Fruit fly (Drosophila melanogaster) whole organism, embryonic: ENCODE results near the gene CG32820.

Experiments
- Atf-2 ChIP-seq: fragments of 200-800 bp; sonication (Bioruptor generic); optimal IDR thresholded peaks from 2 replicates; lab custom pipeline; 2016; ENCODE audit warnings: missing biosample characterization, missing genetic modification characterization
- CG11247 ChIP-seq: fragments of 200-800 bp; sonication (Bioruptor generic); IDR thresholded peaks from 2 replicates; pipeline ENCODE4 v1.3.6; 2022; ENCODE audit warnings: missing biosample characterization, missing genetic modification characterization
- CG12236 ChIP-seq: fragments of 200-800 bp; sonication (Bioruptor generic); optimal IDR thresholded peaks from 2 replicates; lab custom pipeline; 2016; ENCODE audit warnings: missing biosample characterization, missing genetic modification characterization
- CG1233 ChIP-seq: fragments of 200-800 bp; sonication (Bioruptor generic); optimal IDR thresholded peaks from 4 replicates; lab custom pipeline; 2018; ENCODE audit warnings: missing biosample characterization, mild to moderate bottlenecking, missing genetic modification characterization
- CG15073 ChIP-seq: fragments of 200-800 bp; sonication (Bioruptor generic); optimal IDR thresholded peaks from 2 replicates; lab custom pipeline; 2016; ENCODE audit warnings: missing biosample characterization, missing genetic modification characterization
- CG1529 ChIP-seq: fragments of 200-800 bp; sonication (Bioruptor generic); optimal IDR thresholded peaks from 3 replicates; lab custom pipeline; 2018; ENCODE audit warnings: missing biosample characterization, missing genetic modification characterization
- CG1602 ChIP-seq: fragments of 200-800 bp; sonication (Bioruptor generic); optimal IDR thresholded peaks from 3 replicates; lab custom pipeline; 2016; ENCODE audit warnings: missing biosample characterization, missing genetic modification characterization
- CG16815 ChIP-seq: fragments of 200-800 bp; sonication (Bioruptor generic); optimal IDR thresholded peaks from 3 replicates; lab custom pipeline; 2017; ENCODE audit warnings: missing biosample characterization, mild to moderate bottlenecking, missing genetic modification characterization
- CG1792 ChIP-seq: fragments of 200-800 bp; sonication (Bioruptor generic); optimal IDR thresholded peaks from 2 replicates; lab custom pipeline; 2016; ENCODE audit warnings: missing biosample characterization, missing genetic modification characterization
- CG2202 ChIP-seq: fragments of 200-800 bp; sonication (Bioruptor generic); optimal IDR thresholded peaks from 2 replicates; lab custom pipeline; 2018; ENCODE audit warnings: missing biosample characterization, mild to moderate bottlenecking, missing genetic modification characterization
- CG2712 ChIP-seq: fragments of 200-800 bp; optimal IDR thresholded peaks from 3 replicates; lab custom pipeline; 2019; ENCODE audit warnings: missing biosample characterization, mild to moderate bottlenecking, missing genetic modification characterization, moderate library complexity
- CG2889 ChIP-seq: fragments of 200-800 bp; sonication (Bioruptor generic); IDR thresholded peaks from 3 replicates; pipeline ENCODE4 v1.3.6; 2022; ENCODE audit warnings: missing biosample characterization, missing genetic modification characterization
- CG30403 ChIP-seq: fragments of 200-800 bp; sonication (Bioruptor generic); optimal IDR thresholded peaks from 3 replicates; lab custom pipeline; 2016; ENCODE audit warnings: missing biosample characterization, missing genetic modification characterization
- CG31365 ChIP-seq: fragments of 200-800 bp; sonication (Bioruptor generic); optimal IDR thresholded peaks from 2 replicates; lab custom pipeline; 2018; ENCODE audit warnings: missing biosample characterization, mild to moderate bottlenecking, missing genetic modification characterization
- CG31388 ChIP-seq: fragments of 200-800 bp; sonication (Bioruptor generic); optimal IDR thresholded peaks from 2 replicates; lab custom pipeline; 2016; ENCODE audit warnings: missing biosample characterization, missing genetic modification characterization
- CG33213 ChIP-seq: fragments of 200-800 bp; sonication (Bioruptor generic); optimal IDR thresholded peaks from 3 replicates; lab custom pipeline; 2016; ENCODE audit warnings: missing biosample characterization, missing genetic modification characterization
- CG4707 ChIP-seq: fragments of 200-800 bp; sonication (Bioruptor generic); optimal IDR thresholded peaks from 2 replicates; lab custom pipeline; 2018; ENCODE audit warnings: missing biosample characterization, mild to moderate bottlenecking, missing genetic modification characterization, moderate library complexity
- CG9215 ChIP-seq: fragments of 200-800 bp; sonication (Bioruptor generic); IDR thresholded peaks from 2 replicates; pipeline ENCODE4 v1.3.6; 2022; ENCODE audit warnings: missing biosample characterization, missing genetic modification characterization
- CTCF ChIP-seq: fragments of 200-800 bp; sonication (Bioruptor generic); optimal IDR thresholded peaks from 2 replicates; lab custom pipeline; 2017; ENCODE audit warnings: missing biosample characterization, mild to moderate bottlenecking, missing genetic modification characterization, moderate library complexity
- Dad ChIP-seq: fragments of 200-800 bp; sonication (Bioruptor generic); optimal IDR thresholded peaks from 3 replicates; lab custom pipeline; 2016; ENCODE audit warnings: missing biosample characterization, missing genetic modification characterization
- Doc2 ChIP-seq: fragments of 200-800 bp; sonication (Bioruptor generic); IDR thresholded peaks from 2 replicates; pipeline ENCODE4 v1.3.6; 2022; ENCODE audit warnings: missing biosample characterization, missing genetic modification characterization
- GATAe ChIP-seq: fragments of 200-800 bp; sonication (Bioruptor generic); conservative IDR thresholded peaks from 2 replicates; pipeline ENCODE4 v1.3.6; 2022; ENCODE audit warnings: missing biosample characterization, missing genetic modification characterization
- Hand ChIP-seq: fragments of 200-800 bp; sonication (Bioruptor generic); optimal IDR thresholded peaks from 2 replicates; lab custom pipeline; 2017; ENCODE audit warnings: mild to moderate bottlenecking, missing biosample characterization, missing genetic modification reagents, missing genetic modification characterization
- Hmr ChIP-seq: fragments of 200-800 bp; sonication (Bioruptor generic); optimal IDR thresholded peaks from 3 replicates; lab custom pipeline; 2017; ENCODE audit warnings: mild to moderate bottlenecking, missing biosample characterization, missing genetic modification reagents, missing genetic modification characterization
- Jarid2 ChIP-seq: fragments of 200-800 bp; sonication (Bioruptor generic); optimal IDR thresholded peaks from 3 replicates; lab custom pipeline; 2017; ENCODE audit warnings: mild to moderate bottlenecking, missing biosample characterization, missing genetic modification reagents, missing genetic modification characterization
- Mad ChIP-seq: fragments of 200-800 bp; sonication (Bioruptor generic); optimal IDR thresholded peaks from 2 replicates; lab custom pipeline; 2016; ENCODE audit warnings: missing biosample characterization, missing genetic modification characterization
- Max ChIP-seq: fragments of 200-800 bp; sonication (Bioruptor generic); optimal IDR thresholded peaks from 2 replicates; lab custom pipeline; 2016; ENCODE audit warnings: missing biosample characterization, mild to moderate bottlenecking, missing genetic modification characterization
- NC2β ChIP-seq: fragments of 200-800 bp; sonication (Bioruptor generic); optimal IDR thresholded peaks from 2 replicates; lab custom pipeline; 2016; ENCODE audit warnings: missing biosample characterization, missing genetic modification characterization
- Ravus ChIP-seq: fragments of 200-800 bp; sonication (Bioruptor generic); IDR thresholded peaks from 2 replicates; pipeline ENCODE4 v1.3.6; 2022; ENCODE audit warnings: missing biosample characterization, missing genetic modification characterization
- Six4 ChIP-seq: fragments of 200-800 bp; sonication (Bioruptor generic); optimal IDR thresholded peaks from 2 replicates; lab custom pipeline; 2016; ENCODE audit warnings: missing biosample characterization, missing genetic modification characterization
- Spps ChIP-seq: fragments of 200-800 bp; sonication (Bioruptor generic); optimal IDR thresholded peaks from 2 replicates; lab custom pipeline; 2018; ENCODE audit warnings: missing biosample characterization, mild to moderate bottlenecking, missing genetic modification characterization
- Stat92E ChIP-seq, 3 experiments: fragments of >200 bp in 2 of 3; fragments of 200-800 bp in 1 of 3; sonication (Bioruptor generic) in 1 of 3; optimal IDR thresholded peaks; 2 replicates each; lab custom pipeline; 2017 to 2019; ENCODE audit warnings: missing biosample characterization in 3 of 3, missing genetic modification characterization in 3 of 3, mild to moderate bottlenecking in 1 of 3, moderate library complexity in 1 of 3
- Trl ChIP-seq, 3 experiments: fragments of >200 bp in 2 of 3; fragments of 200-800 bp in 1 of 3; sonication (Bioruptor generic) in 1 of 3; optimal IDR thresholded peaks; 2 replicates in 1 of 3; 3 replicates in 2 of 3; lab custom pipeline; 2016 to 2017; ENCODE audit warnings: missing biosample characterization in 1 of 3, missing genetic modification characterization in 1 of 3
- amos ChIP-seq: fragments of 200-800 bp; sonication (Bioruptor generic); IDR thresholded peaks from 2 replicates; pipeline ENCODE4 v1.3.6; 2022; ENCODE audit warnings: missing biosample characterization, missing genetic modification characterization; ENCODE audit not compliant: partially characterized antibody
- aop ChIP-seq: fragments of 200-800 bp; sonication (Bioruptor generic); IDR thresholded peaks from 2 replicates; pipeline ENCODE4 v1.3.6; 2022; ENCODE audit warnings: missing biosample characterization, missing genetic modification characterization
- cad ChIP-seq: fragments of >200 bp; optimal IDR thresholded peaks from 2 replicates; lab custom pipeline; 2017; ENCODE audit warnings: missing biosample characterization, missing genetic modification characterization
- crp ChIP-seq, 2 experiments: fragments of 200-800 bp; sonication (Bioruptor generic); optimal IDR thresholded peaks; 2 replicates in 1 of 2; 3 replicates in 1 of 2; lab custom pipeline; 2017; ENCODE audit warnings: missing biosample characterization in 2 of 2, missing genetic modification characterization in 2 of 2, mild to moderate bottlenecking in 1 of 2, moderate library complexity in 1 of 2
- dysf ChIP-seq: fragments of 200-800 bp; sonication (Bioruptor generic); IDR thresholded peaks from 3 replicates; pipeline ENCODE4 v1.3.6; 2022; ENCODE audit warnings: missing biosample characterization, missing genetic modification characterization
- gfzf ChIP-seq: fragments of 200-800 bp; sonication (Bioruptor generic); optimal IDR thresholded peaks from 2 replicates; lab custom pipeline; 2016; ENCODE audit warnings: missing biosample characterization, mild to moderate bottlenecking, missing genetic modification characterization, moderate library complexity
- grn ChIP-seq: fragments of 200-800 bp; sonication (Bioruptor generic); optimal IDR thresholded peaks from 3 replicates; lab custom pipeline; 2017; ENCODE audit warnings: missing biosample characterization, missing genetic modification characterization
- nerfin-1 ChIP-seq: fragments of 200-800 bp; sonication (Bioruptor generic); optimal IDR thresholded peaks from 3 replicates; lab custom pipeline; 2019; ENCODE audit warnings: missing biosample characterization, mild to moderate bottlenecking, missing genetic modification characterization, moderate library complexity
- nerfin-2 ChIP-seq: fragments of 200-800 bp; sonication (Bioruptor generic); IDR thresholded peaks from 2 replicates; pipeline ENCODE4 v1.3.6; 2022; ENCODE audit warnings: missing biosample characterization, missing genetic modification characterization; ENCODE audit not compliant: partially characterized antibody
- row ChIP-seq: fragments of 200-800 bp; sonication (Bioruptor generic); IDR thresholded peaks from 3 replicates; pipeline ENCODE4 v1.3.6; 2022; ENCODE audit warnings: missing biosample characterization, missing genetic modification characterization
- salm ChIP-seq: fragments of 200-800 bp; sonication (Bioruptor generic); optimal IDR thresholded peaks from 2 replicates; lab custom pipeline; 2018; ENCODE audit warnings: missing biosample characterization, mild to moderate bottlenecking, missing genetic modification characterization
- stwl ChIP-seq: fragments of 200-800 bp; sonication (Bioruptor generic); optimal IDR thresholded peaks from 3 replicates; lab custom pipeline; 2018; ENCODE audit warnings: missing biosample characterization, mild to moderate bottlenecking, missing genetic modification characterization, moderate library complexity
- tgo ChIP-seq: fragments of 200-800 bp; sonication (Bioruptor generic); IDR thresholded peaks from 3 replicates; pipeline ENCODE4 v1.3.6; 2022; ENCODE audit warnings: missing biosample characterization, missing genetic modification characterization
- ttk ChIP-seq: fragments of 200-800 bp; sonication (Bioruptor generic); IDR thresholded peaks from 2 replicates; pipeline ENCODE4 v2.1.2; 2022; ENCODE audit warnings: missing biosample characterization, missing genetic modification characterization
- vnd ChIP-seq: fragments of 200-800 bp; sonication (Bioruptor generic); IDR thresholded peaks from 3 replicates; pipeline ENCODE4 v1.3.6; 2022; ENCODE audit warnings: missing biosample characterization, missing genetic modification characterization; ENCODE audit not compliant: partially characterized antibody
- wek ChIP-seq: fragments of 200-800 bp; sonication (Bioruptor generic); optimal IDR thresholded peaks from 3 replicates; lab custom pipeline; 2018; ENCODE audit warnings: missing biosample characterization, mild to moderate bottlenecking, missing genetic modification characterization, moderate library complexity
- zen2 ChIP-seq: fragments of 200-800 bp; sonication (Bioruptor generic); IDR thresholded peaks from 3 replicates; pipeline ENCODE4 v1.3.6; 2022; ENCODE audit warnings: missing biosample characterization, missing genetic modification characterization; ENCODE audit not compliant: partially characterized antibody
- zf30C ChIP-seq: fragments of 200-800 bp; sonication (Bioruptor generic); optimal IDR thresholded peaks from 3 replicates; lab custom pipeline; 2018; ENCODE audit warnings: missing biosample characterization, mild to moderate bottlenecking, missing genetic modification characterization

The CG32820 gene

dm6 chrX:21631452-21631851 lies 16.4 kb upstream of the CG32820 start (continued):
- TF ChIP-seq nerfin-2 (no peak), ttk (GFP tag; lab: Robert Waterston, UW) (no peak; the same call in 1 of the 2 replicates), Jarid2 (peak; percentile 7), CG31388 (no peak), zf30C (GFP tag; lab: Kevin White, UChicago) (peak; percentile 93), CG33213 (GFP tag; lab: Kevin White, UChicago) (peak; percentile 62), Spps (tag; lab: Kevin White, UChicago) (peak; percentile 54), zen2 (GFP tag; lab: Robert Waterston, UW) (no peak), tgo (GFP tag; lab: Robert Waterston, UW) (peak; percentile 47; the same call in 1 of the 3 replicates), amos (GFP tag; lab: Robert Waterston, UW) (no peak), Max (GFP tag; lab: Kevin White, UChicago) (peak; percentile 70), CG1602 (GFP tag; lab: Kevin White, UChicago) (peak; percentile 54), NC2β (GFP tag; lab: Kevin White, UChicago) (peak; percentile 70), CG1233 (peak; percentile 67), CG9215 (GFP tag; lab: Robert Waterston, UW) (no peak; the same call in 1 of the 2 replicates), CG4707 (peak; percentile 50), aop (GFP tag; lab: Robert Waterston, UW) (no peak), row (GFP tag; lab: Robert Waterston, UW) (peak; percentile 87), Ravus (GFP tag; lab: Robert Waterston, UW) (no peak), nerfin-1 (tag; lab: Kevin White, UChicago) (peak; percentile 76), stwl (tag; lab: Kevin White, UChicago) (peak; percentile 14), GATAe (GFP tag; lab: Robert Waterston, UW) (no peak), CG2202 (tag; lab: Kevin White, UChicago) (peak; percentile 47), salm (tag; lab: Kevin White, UChicago) (peak; percentile 67), CG1529 (GFP tag; lab: Kevin White, UChicago) (peak; percentile 64), cad (GFP tag; lab: Kevin White, UChicago) (no peak), crp (GFP tag; optimal IDR thresholded peaks at IDR 0.05; lab: Kevin White, UChicago) (no peak), dysf (GFP tag; lab: Robert Waterston, UW) (no peak; the same call in 2 of the 3 replicates), Six4 (peak; percentile 65), Trl (optimal IDR thresholded peaks at IDR 0.05; lab: Kevin White, UChicago) (no peak), Trl (GFP tag; optimal IDR thresholded peaks at IDR 0.05; lab: Kevin White, UChicago) (peak; percentile 70), Mad (GFP tag; lab: Kevin White, UChicago) (peak; percentile 31), Hand (GFP tag; lab: Kevin White, UChicago) (no peak), CG30403 (GFP tag; lab: Kevin White, UChicago) (peak; percentile 73), Doc2 (GFP tag; lab: Robert Waterston, UW) (no peak), CG16815 (GFP tag; lab: Kevin White, UChicago) (peak; percentile 44), CG2712 (tag; lab: Kevin White, UChicago) (peak; percentile 81), CG2889 (no peak), Dad (GFP tag; lab: Kevin White, UChicago) (peak; percentile 37), Atf-2 (GFP tag; lab: Kevin White, UChicago) (peak; percentile 73), CG11247 (no peak), Hmr (peak; percentile 52), vnd (no peak), grn (GFP tag; lab: Kevin White, UChicago) (no peak), Stat92E (GFP tag; optimal IDR thresholded peaks at IDR 0.05; lab: Kevin White, UChicago) (peak in 1 of 3 experiments; percentile 63), gfzf (GFP tag; lab: Kevin White, UChicago) (peak; percentile 33), CG31365 (tag; lab: Kevin White, UChicago) (peak; percentile 46), CG15073 (no peak), CG12236 (peak; percentile 45), CG1792 (GFP tag; lab: Kevin White, UChicago) (no peak), wek (GFP tag; lab: Kevin White, UChicago) (no peak), CTCF (GFP tag; lab: Kevin White, UChicago) (peak; percentile 13)
